Fruit fly (Drosophila melanogaster) whole organism, embryonic: ENCODE measurements around the gene CG4293.
A peak's percentile ranks its signal among the peaks of the same experiment; 100 is the strongest.

Experiments
- Aef1 ChIP-seq: fragments of 200-800 bp; sonication (Bioruptor generic); IDR thresholded peaks from 3 replicates; pipeline ENCODE4 v1.3.6; 2022; ENCODE audit warnings: missing biosample characterization, missing genetic modification characterization
- Asciz ChIP-seq: fragments of 200-800 bp; sonication (Bioruptor generic); optimal IDR thresholded peaks from 2 replicates; lab custom pipeline; 2017; ENCODE audit warnings: missing biosample characterization, mild to moderate bottlenecking, missing genetic modification characterization, missing genetic modification reagents
- Atf3 ChIP-seq: fragments of 200-800 bp; sonication (Bioruptor generic); optimal IDR thresholded peaks from 3 replicates; lab custom pipeline; 2016; ENCODE audit warnings: missing biosample characterization, missing genetic modification characterization
- Awh ChIP-seq: fragments of 200-800 bp; sonication (Bioruptor generic); IDR thresholded peaks from 2 replicates; pipeline ENCODE4, ENCODE4 v1.3.6; 2022; ENCODE audit warnings: missing biosample characterization, missing genetic modification characterization
- BEAF-32 ChIP-seq: fragments of 200-800 bp; sonication (Bioruptor generic); optimal IDR thresholded peaks from 3 replicates; lab custom pipeline; 2017; ENCODE audit warnings: missing biosample characterization, missing genetic modification characterization, mild to moderate bottlenecking, moderate library complexity, missing genetic modification reagents
- CG11093 ChIP-seq: fragments of 200-800 bp; sonication (Bioruptor generic); IDR thresholded peaks from 3 replicates; pipeline ENCODE4 v1.3.6; 2022; ENCODE audit warnings: missing biosample characterization, missing genetic modification characterization
- CG12219 ChIP-seq: fragments of 200-800 bp; sonication (Bioruptor generic); optimal IDR thresholded peaks from 3 replicates; lab custom pipeline; 2018; ENCODE audit warnings: missing biosample characterization, mild to moderate bottlenecking, missing genetic modification characterization
- CG12299 ChIP-seq: fragments of 200-800 bp; sonication (Bioruptor generic); optimal IDR thresholded peaks from 2 replicates; lab custom pipeline; 2018; ENCODE audit warnings: missing biosample characterization, mild to moderate bottlenecking, missing genetic modification characterization
- CG12942 ChIP-seq: fragments of 200-800 bp; sonication (Bioruptor generic); optimal IDR thresholded peaks from 3 replicates; lab custom pipeline; 2016; ENCODE audit warnings: missing biosample characterization, missing genetic modification characterization
- CG13894 ChIP-seq: fragments of 200-800 bp; sonication (Bioruptor generic); optimal IDR thresholded peaks from 3 replicates; lab custom pipeline; 2018; ENCODE audit warnings: missing biosample characterization, mild to moderate bottlenecking, missing genetic modification characterization, moderate library complexity
- CG14860 ChIP-seq: fragments of 200-800 bp; sonication (Bioruptor generic); IDR thresholded peaks from 3 replicates; pipeline ENCODE4 v1.3.6; 2022; ENCODE audit warnings: missing biosample characterization, missing genetic modification characterization; ENCODE audit not compliant: partially characterized antibody
- CG14965 ChIP-seq: fragments of 200-800 bp; sonication (Bioruptor generic); optimal IDR thresholded peaks from 2 replicates; lab custom pipeline; 2016; ENCODE audit warnings: missing biosample characterization, missing genetic modification characterization, borderline replicate concordance
- CG15011 ChIP-seq: fragments of 200-800 bp; sonication (Bioruptor generic); optimal IDR thresholded peaks from 3 replicates; lab custom pipeline; 2018; ENCODE audit warnings: missing biosample characterization, mild to moderate bottlenecking, missing genetic modification characterization
- CG15269 ChIP-seq: fragments of 200-800 bp; sonication (Bioruptor generic); optimal IDR thresholded peaks from 2 replicates; lab custom pipeline; 2018; ENCODE audit warnings: missing biosample characterization, mild to moderate bottlenecking, missing genetic modification characterization, moderate library complexity
- CG16863 ChIP-seq: fragments of 200-800 bp; sonication (Bioruptor generic); optimal IDR thresholded peaks from 3 replicates; lab custom pipeline; 2016; ENCODE audit warnings: missing biosample characterization, missing genetic modification characterization
- CG17568 ChIP-seq: fragments of 200-800 bp; sonication (Bioruptor generic); optimal IDR thresholded peaks from 2 replicates; lab custom pipeline; 2018; ENCODE audit warnings: missing biosample characterization, mild to moderate bottlenecking, missing genetic modification characterization, moderate library complexity
- CG1792 ChIP-seq: fragments of 200-800 bp; sonication (Bioruptor generic); optimal IDR thresholded peaks from 2 replicates; lab custom pipeline; 2016; ENCODE audit warnings: missing biosample characterization, missing genetic modification characterization
- CG18476 ChIP-seq: fragments of 200-800 bp; sonication (Bioruptor generic); optimal IDR thresholded peaks from 2 replicates; lab custom pipeline; 2016; ENCODE audit warnings: missing biosample characterization, mild to moderate bottlenecking, missing genetic modification characterization
- CG2120 ChIP-seq: fragments of 200-800 bp; sonication (Bioruptor generic); optimal IDR thresholded peaks from 3 replicates; lab custom pipeline; 2016; ENCODE audit warnings: missing biosample characterization, missing genetic modification characterization
- CG2712 ChIP-seq: fragments of 200-800 bp; optimal IDR thresholded peaks from 3 replicates; lab custom pipeline; 2019; ENCODE audit warnings: missing biosample characterization, mild to moderate bottlenecking, missing genetic modification characterization, moderate library complexity
- CG30020 ChIP-seq: fragments of 200-800 bp; optimal IDR thresholded peaks from 2 replicates; lab custom pipeline; 2019; ENCODE audit warnings: missing biosample characterization, mild to moderate bottlenecking, missing genetic modification characterization, moderate library complexity
- CG32767 ChIP-seq: fragments of 200-800 bp; sonication (Bioruptor generic); IDR thresholded peaks from 2 replicates; pipeline ENCODE4 v1.3.6; 2022; ENCODE audit warnings: missing biosample characterization, missing genetic modification characterization
- CG34224 ChIP-seq: fragments of 200-800 bp; sonication (Bioruptor generic); IDR thresholded peaks from 3 replicates; pipeline ENCODE4 v1.3.6; 2022; ENCODE audit warnings: missing biosample characterization, missing genetic modification characterization; ENCODE audit not compliant: partially characterized antibody
- CG3847 ChIP-seq: fragments of 200-800 bp; sonication (Bioruptor generic); IDR thresholded peaks from 2 replicates; pipeline ENCODE4 v1.3.6; 2022; ENCODE audit warnings: missing biosample characterization, missing genetic modification characterization
- CG4282 ChIP-seq: fragments of 200-800 bp; sonication (Bioruptor generic); optimal IDR thresholded peaks from 2 replicates; lab custom pipeline; 2016; ENCODE audit warnings: missing biosample characterization, missing genetic modification characterization
- CG43689 ChIP-seq: fragments of 200-800 bp; sonication (Bioruptor generic); IDR thresholded peaks from 2 replicates; pipeline ENCODE4 v1.3.6; 2022; ENCODE audit warnings: missing biosample characterization, missing genetic modification characterization
- CG4820 ChIP-seq: fragments of 200-800 bp; sonication (Bioruptor generic); optimal IDR thresholded peaks from 3 replicates; lab custom pipeline; 2016; ENCODE audit warnings: missing biosample characterization, missing genetic modification characterization
- CG9609 ChIP-seq: fragments of 200-800 bp; sonication (Bioruptor generic); optimal IDR thresholded peaks from 3 replicates; lab custom pipeline; 2016; ENCODE audit warnings: missing biosample characterization, missing genetic modification characterization
- HmgZ ChIP-seq: fragments of 200-800 bp; sonication (Bioruptor generic); optimal IDR thresholded peaks from 2 replicates; lab custom pipeline; 2018; ENCODE audit warnings: missing biosample characterization, mild to moderate bottlenecking, missing genetic modification characterization
- Hmr ChIP-seq: fragments of 200-800 bp; sonication (Bioruptor generic); optimal IDR thresholded peaks from 3 replicates; lab custom pipeline; 2017; ENCODE audit warnings: mild to moderate bottlenecking, missing biosample characterization, missing genetic modification reagents, missing genetic modification characterization
- Hr3 ChIP-seq: fragments of 200-800 bp; sonication (Bioruptor generic); optimal IDR thresholded peaks from 3 replicates; lab custom pipeline; 2016; ENCODE audit warnings: missing biosample characterization, missing genetic modification characterization
- Hr51 ChIP-seq, 2 experiments: fragments of 200-800 bp; sonication (Bioruptor generic); optimal IDR thresholded peaks; 2 replicates in 1 of 2; 3 replicates in 1 of 2; lab custom pipeline; 2016 to 2018; ENCODE audit warnings: missing biosample characterization in 2 of 2, missing genetic modification characterization in 2 of 2, mild to moderate bottlenecking in 1 of 2, moderate library complexity in 1 of 2
- NC2β ChIP-seq: fragments of 200-800 bp; sonication (Bioruptor generic); optimal IDR thresholded peaks from 2 replicates; lab custom pipeline; 2016; ENCODE audit warnings: missing biosample characterization, missing genetic modification characterization
- Optix ChIP-seq: fragments of 200-800 bp; sonication (Bioruptor generic); IDR thresholded peaks from 3 replicates; pipeline ENCODE4 v1.3.6; 2022; ENCODE audit warnings: missing biosample characterization, missing genetic modification characterization
- Sin3A ChIP-seq: fragments of >200 bp; optimal IDR thresholded peaks from 2 replicates; lab custom pipeline; 2018
- btn ChIP-seq: fragments of 200-800 bp; sonication (Bioruptor generic); optimal IDR thresholded peaks from 2 replicates; lab custom pipeline; 2016; ENCODE audit warnings: missing biosample characterization, missing genetic modification characterization
- cwo ChIP-seq: fragments of 200-800 bp; sonication (Bioruptor generic); optimal IDR thresholded peaks from 3 replicates; lab custom pipeline; 2017; ENCODE audit warnings: missing biosample characterization, missing genetic modification characterization, mild to moderate bottlenecking, moderate library complexity, missing genetic modification reagents
- danr ChIP-seq: fragments of 200-800 bp; sonication (Bioruptor generic); IDR thresholded peaks from 2 replicates; pipeline ENCODE4 v1.3.6; 2022; ENCODE audit warnings: missing biosample characterization, missing genetic modification characterization
- ewg ChIP-seq: fragments of 200-800 bp; sonication (Bioruptor generic); optimal IDR thresholded peaks from 3 replicates; lab custom pipeline; 2017; ENCODE audit warnings: mild to moderate bottlenecking, missing biosample characterization, missing genetic modification reagents, missing genetic modification characterization
- fd96Cb ChIP-seq: fragments of 200-800 bp; sonication (Bioruptor generic); optimal IDR thresholded peaks from 2 replicates; lab custom pipeline; 2018; ENCODE audit warnings: missing biosample characterization, mild to moderate bottlenecking, missing genetic modification characterization, moderate library complexity
- gcm ChIP-seq: fragments of 200-800 bp; sonication (Bioruptor generic); optimal IDR thresholded peaks from 2 replicates; lab custom pipeline; 2019; ENCODE audit warnings: missing biosample characterization, mild to moderate bottlenecking, missing genetic modification characterization, moderate library complexity
- jigr1 ChIP-seq: fragments of 200-800 bp; sonication (Bioruptor generic); IDR thresholded peaks from 3 replicates; pipeline ENCODE4 v1.3.6; 2022; ENCODE audit warnings: missing biosample characterization, missing genetic modification characterization
- oc ChIP-seq: fragments of 200-800 bp; sonication (Bioruptor generic); optimal IDR thresholded peaks from 2 replicates; lab custom pipeline; 2018; ENCODE audit warnings: missing biosample characterization, mild to moderate bottlenecking, missing genetic modification characterization, moderate library complexity
- pzg ChIP-seq: fragments of 200-800 bp; sonication (Bioruptor generic); optimal IDR thresholded peaks from 3 replicates; lab custom pipeline; 2018; ENCODE audit warnings: missing biosample characterization, mild to moderate bottlenecking, missing genetic modification characterization, moderate library complexity
- sd ChIP-seq: fragments of 200-800 bp; sonication (Bioruptor generic); optimal IDR thresholded peaks from 3 replicates; lab custom pipeline; 2018; ENCODE audit warnings: missing biosample characterization, mild to moderate bottlenecking, missing genetic modification characterization, moderate library complexity
- sima ChIP-seq: fragments of 200-800 bp; sonication (Bioruptor generic); optimal IDR thresholded peaks from 2 replicates; lab custom pipeline; 2016; ENCODE audit warnings: missing biosample characterization, missing genetic modification characterization
- sna ChIP-seq: fragments of 200-800 bp; sonication (Bioruptor generic); IDR thresholded peaks from 2 replicates; pipeline ENCODE4 v1.3.6; 2022; ENCODE audit warnings: missing biosample characterization, missing genetic modification characterization; ENCODE audit not compliant: partially characterized antibody
- tap ChIP-seq: fragments of 200-800 bp; optimal IDR thresholded peaks from 3 replicates; lab custom pipeline; 2019; ENCODE audit warnings: missing biosample characterization, mild to moderate bottlenecking, missing genetic modification characterization, moderate library complexity
- unc-4 ChIP-seq: fragments of 200-800 bp; sonication (Bioruptor generic); IDR thresholded peaks from 2 replicates; pipeline ENCODE4 v1.3.6; 2022; ENCODE audit warnings: missing biosample characterization, missing genetic modification characterization; ENCODE audit not compliant: partially characterized antibody

Gene CG4293

DNA sequence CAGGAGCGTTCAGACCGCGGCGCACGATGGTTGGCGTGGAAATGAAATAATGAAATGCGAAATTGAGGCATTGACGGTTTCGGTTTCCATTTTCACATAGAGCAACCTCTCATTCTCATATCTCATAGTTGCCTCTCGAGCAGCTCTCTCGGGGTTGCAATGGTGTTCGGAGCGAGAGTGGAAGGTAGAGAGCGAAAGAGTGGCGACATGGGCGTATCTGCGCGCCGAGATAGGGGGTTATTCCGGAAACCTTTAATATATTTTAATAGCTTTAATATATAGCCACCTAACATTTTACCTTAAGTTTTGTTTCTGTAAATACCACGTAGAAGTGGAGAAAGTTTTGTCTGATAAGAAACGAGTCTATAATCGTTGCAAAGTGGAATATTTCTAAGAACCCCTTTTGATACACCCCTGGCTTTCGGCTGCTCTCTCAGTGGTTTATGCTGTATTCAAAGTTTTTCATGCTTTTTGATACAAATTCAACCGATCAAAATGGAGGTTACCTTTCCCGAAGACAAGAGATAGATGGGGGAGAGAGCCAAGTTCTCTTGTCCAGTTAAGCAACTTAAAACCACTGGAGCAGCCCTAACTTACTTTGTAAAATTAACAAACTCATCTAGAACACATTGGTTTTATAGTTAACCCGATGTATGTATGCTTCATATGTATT, 6.8 kb downstream of the CG4293 start, which contains the start of gene elav (continued):
- TF ChIP-seq CG4282: peak; percentile 82
- peak; percentile 98 for TF ChIP-seq Hr3 (GFP tag; lab: Kevin White, UChicago)
- peak; percentile 99 for TF ChIP-seq CG2120 (GFP tag; lab: Kevin White, UChicago)
- TF ChIP-seq CG34224 (GFP tag; lab: Robert Waterston, UW): peak; percentile 41; the same call in 1 of the 3 replicates
- TF ChIP-seq sd: peak; percentile 94
- peak; percentile 99 for TF ChIP-seq gcm (GFP tag; lab: Kevin White, UChicago)
- peak; percentile 98 to 99 for TF ChIP-seq Hr51 (GFP tag; optimal IDR thresholded peaks at IDR 0.05; lab: Kevin White, UChicago)
- peak; percentile 97 for TF ChIP-seq danr (GFP tag; lab: Robert Waterston, UW)
- peak; percentile 99 for TF ChIP-seq HmgZ
- no peak; the same call in 1 of the 2 replicates for TF ChIP-seq unc-4 (GFP tag; lab: Robert Waterston, UW)
- peak; percentile 97 for TF ChIP-seq Optix
- TF ChIP-seq CG18476 (GFP tag; lab: Kevin White, UChicago): peak; percentile 97
- TF ChIP-seq CG30020 (tag; lab: Kevin White, UChicago): peak; percentile 89
- peak; percentile 94 for TF ChIP-seq Atf3
- TF ChIP-seq Hmr: peak; percentile 99
- peak; percentile 99 for TF ChIP-seq CG3847
- peak; percentile 68 for TF ChIP-seq btn (GFP tag; lab: Kevin White, UChicago)
- TF ChIP-seq fd96Cb (tag; lab: Kevin White, UChicago): peak; percentile 98
- peak; percentile 96 for TF ChIP-seq CG12942 (GFP tag; lab: Kevin White, UChicago)
- peak; percentile 94 for TF ChIP-seq jigr1 (GFP tag; lab: Robert Waterston, UW)
- TF ChIP-seq Asciz: peak; percentile 97
- peak; percentile 98 for TF ChIP-seq CG17568 (GFP tag; lab: Kevin White, UChicago)
- TF ChIP-seq CG14860: no peak
- peak; percentile 96 for TF ChIP-seq ewg (GFP tag; lab: Kevin White, UChicago)
- peak; percentile 99 for TF ChIP-seq CG12299
- peak; percentile 98 for TF ChIP-seq tap (tag; lab: Kevin White, UChicago)
- peak; percentile 97 for TF ChIP-seq Awh (GFP tag; lab: Robert Waterston, UW)
- peak; percentile 99 for TF ChIP-seq CG15269
- TF ChIP-seq pzg: peak; percentile 22
- TF ChIP-seq NC2β (GFP tag; lab: Kevin White, UChicago): peak; percentile 95
- TF ChIP-seq Sin3A (lab: Kevin White, UChicago): no peak
- peak; percentile 99 for TF ChIP-seq CG32767
- TF ChIP-seq CG9609 (GFP tag; lab: Kevin White, UChicago): peak; percentile 94
- TF ChIP-seq BEAF-32: peak; percentile 35
- TF ChIP-seq Aef1 (GFP tag; lab: Robert Waterston, UW): peak; percentile 98
- peak; percentile 99 for TF ChIP-seq CG13894 (tag; lab: Kevin White, UChicago)
- TF ChIP-seq sima (GFP tag; lab: Kevin White, UChicago): peak; percentile 74
- 0 out of 2 replicates have a peak, but pooled peaks have one; percentile 21 for TF ChIP-seq sna (GFP tag; lab: Robert Waterston, UW)
- peak; percentile 99 for TF ChIP-seq CG2712 (tag; lab: Kevin White, UChicago)
- peak; percentile 98 for TF ChIP-seq CG12219 (GFP tag; lab: Kevin White, UChicago)
- TF ChIP-seq CG16863 (GFP tag; lab: Kevin White, UChicago): peak; percentile 96
- TF ChIP-seq CG14965 (GFP tag; lab: Kevin White, UChicago): peak; percentile 67
- TF ChIP-seq CG43689 (GFP tag; lab: Robert Waterston, UW): peak; percentile 93
- TF ChIP-seq CG1792: peak; percentile 93
- TF ChIP-seq CG4820: peak; percentile 97
- peak; percentile 97 for TF ChIP-seq CG11093 (GFP tag; lab: Robert Waterston, UW)
- TF ChIP-seq cwo (GFP tag; lab: Kevin White, UChicago): peak; percentile 98
- peak; percentile 99 for TF ChIP-seq oc (tag; lab: Kevin White, UChicago)
- peak; percentile 98 for TF ChIP-seq CG15011 (GFP tag; lab: Kevin White, UChicago)
